Worm (Caenorhabditis elegans): Measurements from ENCODE around the gene nhr-13.

DNA sequence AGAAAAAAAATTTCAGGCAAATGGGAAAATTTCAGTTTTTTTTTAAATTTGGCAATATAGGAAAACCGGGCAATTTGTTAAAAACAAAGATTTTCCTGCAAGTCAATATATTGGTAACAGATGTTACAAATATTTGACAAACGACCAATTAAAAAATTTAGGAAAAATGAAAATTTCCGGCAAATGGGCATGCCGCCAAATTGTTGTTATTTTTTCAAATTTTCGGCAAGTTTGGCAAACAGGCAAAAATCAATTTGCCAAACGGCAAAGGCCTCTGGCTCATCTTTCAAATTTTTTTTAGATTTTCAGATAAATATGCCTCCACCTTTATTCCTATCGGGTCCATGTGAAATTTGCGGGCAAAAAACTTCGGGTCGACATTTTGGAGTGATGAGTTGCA lies 29.5 kb downstream of the nhr-13 start, which contains the start of gene nhr-128:
- TF ChIP-seq mdl-1 (tag; optimal IDR thresholded peaks at IDR 0.05) (no peak), ZK546.5 (tag; optimal IDR thresholded peaks at IDR 0.05) (no peak), skn-1 (tag; optimal IDR thresholded peaks at IDR 0.05) (no peak), unc-39 (tag; optimal IDR thresholded peaks at IDR 0.05) (no peak), jun-1 (tag; optimal IDR thresholded peaks at IDR 0.05) (no peak), R02D3.7 (tag; optimal IDR thresholded peaks at IDR 0.05) (no peak)
